Worm (Caenorhabditis elegans): Measurements from ENCODE around the gene Y37D8A.29.

ce11 chrIII:12910365-12910764, 18.9 kb upstream of the Y37D8A.29 start, which contains the start of gene flp-14:
- TF ChIP-seq scrt-1 (GFP tag; IDR thresholded peaks at IDR 0.05) (no peak), tbx-37 (GFP tag; conservative IDR thresholded peaks at IDR 0.05) (no peak), flt-1 (GFP tag; IDR thresholded peaks at IDR 0.05) (no peak), tbx-11 (GFP tag; IDR thresholded peaks at IDR 0.05) (no peak), ama-1 (optimal IDR thresholded peaks at IDR 0.05) (no peak), sea-1 (GFP tag; conservative IDR thresholded peaks at IDR 0.05) (no peak), hnd-1 (tag; optimal IDR thresholded peaks at IDR 0.05) (no peak), F13C5.2 (tag; optimal IDR thresholded peaks at IDR 0.05) (no peak), hmbx-1 (tag; optimal IDR thresholded peaks at IDR 0.05) (no peak), ceh-13 (GFP tag; optimal IDR thresholded peaks at IDR 0.05) (no peak), hmg-4 (GFP tag; optimal IDR thresholded peaks at IDR 0.05) (no peak), aly-1 (tag; optimal IDR thresholded peaks at IDR 0.05) (no peak)
